Worm (Caenorhabditis elegans) whole organism, midembryonic: ENCODE results near the gene syx-2.

Experiments
- T22C8.4 ChIP-seq: fragments of 200-800 bp; sonication (Bioruptor generic); IDR thresholded peaks from 2 replicates; pipeline ENCODE4 v1.3.6; 2022; ENCODE audit warnings: missing genetic modification characterization, missing compliant biosample characterization
- cog-1 ChIP-seq: sonication (generic microtip); optimal IDR thresholded peaks from 2 replicates; lab custom pipeline; 2016; ENCODE audit warnings: missing genetic modification characterization, missing compliant biosample characterization
- flt-1 ChIP-seq: fragments of 200-800 bp; sonication (Bioruptor generic); IDR thresholded peaks from 2 replicates; pipeline ENCODE4 v1.3.6; 2022; ENCODE audit warnings: missing genetic modification characterization, missing compliant biosample characterization
- klf-2 ChIP-seq: fragments of 200-800 bp; sonication (Bioruptor generic); conservative IDR thresholded peaks from 2 replicates; pipeline ENCODE4 v1.3.6; 2022; ENCODE audit warnings: missing genetic modification reagents, missing genetic modification characterization, missing compliant biosample characterization
- med-1 ChIP-seq: sonication (generic microtip); optimal IDR thresholded peaks from 2 replicates; lab custom pipeline; 2017; ENCODE audit warnings: missing genetic modification characterization, mild to moderate bottlenecking, missing compliant biosample characterization, antibody characterized with exemption, missing genetic modification reagents; ENCODE audit not compliant: insufficient read depth
- ref-1 ChIP-seq: fragments of 200-800 bp; sonication (Bioruptor generic); conservative IDR thresholded peaks from 2 replicates; pipeline ENCODE4 v1.3.6; 2022; ENCODE audit warnings: missing genetic modification reagents, missing genetic modification characterization, missing compliant biosample characterization
- tab-1 ChIP-seq: fragments of 200-800 bp; sonication (Bioruptor generic); IDR thresholded peaks from 2 replicates; pipeline ENCODE4 v1.3.6; 2022; ENCODE audit warnings: missing genetic modification characterization, missing compliant biosample characterization
- ztf-23 ChIP-seq: fragments of 200-800 bp; sonication (Bioruptor generic); IDR thresholded peaks from 2 replicates; pipeline ENCODE4 v1.3.6; 2022; ENCODE audit warnings: missing genetic modification reagents, missing genetic modification characterization, missing compliant biosample characterization
- ztf-29 ChIP-seq: fragments of 200-800 bp; sonication (Bioruptor generic); IDR thresholded peaks from 2 replicates; pipeline ENCODE4 v1.3.6; 2022; ENCODE audit warnings: missing genetic modification reagents, missing genetic modification characterization, missing compliant biosample characterization

- TF ChIP-seq med-1 (GFP tag; lab: Kevin White, UChicago), result no peak
- no peak for TF ChIP-seq ztf-23 (GFP tag; lab: Robert Waterston, UW)
- TF ChIP-seq tab-1, result no peak
- no peak for TF ChIP-seq klf-2 (GFP tag; lab: Robert Waterston, UW)
- TF ChIP-seq T22C8.4 (GFP tag; lab: Robert Waterston, UW), result no peak
- no peak for TF ChIP-seq flt-1 (GFP tag; lab: Robert Waterston, UW)
- no peak for TF ChIP-seq cog-1 (tag; lab: Kevin White, UChicago)
- no peak for TF ChIP-seq ref-1 (GFP tag; lab: Robert Waterston, UW)
- no peak for TF ChIP-seq ztf-29 (GFP tag; lab: Robert Waterston, UW)
These were observed 1.5 kb upstream of the syx-2 start for ce11 chrX:13958451-13958850.
